Comparison of ENCODE assay signal across 4 worm cellular contexts in genomic region chrIII:385068-385467, ce11.
TF ChIP-seq lines count a peak whose summit lies in the region.

No protein-coding gene starts in this region.

TF ChIP-seq in whole organism, L1 larva, 84 proteins besides CTCF, POLR2A, EP300 and RAD21:
- TF ChIP-seq pqm-1 (tag; optimal IDR thresholded peaks at IDR 0.05; lab: Kevin White, UChicago), result no peak
- peak; percentile 21 for TF ChIP-seq lir-3 (tag; optimal IDR thresholded peaks at IDR 0.05; lab: Kevin White, UChicago; ENCODE audit: poor library complexity)
- no peak for TF ChIP-seq irx-1 (tag; optimal IDR thresholded peaks at IDR 0.05; lab: Kevin White, UChicago)
- TF ChIP-seq mep-1 (tag; optimal IDR thresholded peaks at IDR 0.05; lab: Kevin White, UChicago), result no peak
- TF ChIP-seq rnt-1 (tag; optimal IDR thresholded peaks at IDR 0.05; lab: Kevin White, UChicago), result peak; percentile 18
- no peak for TF ChIP-seq nhr-20 (tag; optimal IDR thresholded peaks at IDR 0.05; lab: Kevin White, UChicago)

TF ChIP-seq in whole organism, L2 larva, 48 proteins besides CTCF, POLR2A, EP300 and RAD21:
- TF ChIP-seq ceh-82 (tag; optimal IDR thresholded peaks at IDR 0.05; lab: Kevin White, UChicago), result no peak
- no peak for TF ChIP-seq nhr-12 (tag; optimal IDR thresholded peaks at IDR 0.05; lab: Kevin White, UChicago)
- peak; percentile 32 for TF ChIP-seq nhr-129 (tag; optimal IDR thresholded peaks at IDR 0.05; lab: Kevin White, UChicago)

TF ChIP-seq in whole organism, L4 larva, 104 proteins besides CTCF, POLR2A, EP300 and RAD21:
- TF ChIP-seq spr-1 (tag; optimal IDR thresholded peaks at IDR 0.05; lab: Kevin White, UChicago) (no peak), lsy-2 (tag; optimal IDR thresholded peaks at IDR 0.05; lab: Kevin White, UChicago) (no peak), hlh-30 (tag; optimal IDR thresholded peaks at IDR 0.05; lab: Kevin White, UChicago; ENCODE audit: insufficient read depth) (peak; percentile 20), unc-62 (GFP tag; optimal IDR thresholded peaks at IDR 0.05 in 1 of 2; lab: Kevin White, UChicago) (peak in 1 of 2 experiments; percentile 96), unc-62 (tag; optimal IDR thresholded peaks at IDR 0.05; lab: Kevin White, UChicago) (no peak)
TF ChIP-seq in whole organism, L4 larva: peak in this region for 2.

TF ChIP-seq in whole organism, mixed stage, embryonic, 35 proteins besides CTCF, POLR2A, EP300 and RAD21:
- TF ChIP-seq lin-13 (tag; optimal IDR thresholded peaks at IDR 0.05; lab: Kevin White, UChicago), result no peak
- no peak for TF ChIP-seq ceh-43 (GFP tag; optimal IDR thresholded peaks at IDR 0.05; lab: Kevin White, UChicago)
- TF ChIP-seq unc-62 (GFP tag; optimal IDR thresholded peaks at IDR 0.05; lab: Kevin White, UChicago), result peak; percentile 12

Comparison
In these comparisons a context has a peak if more than half of its experiments do, and no peak if none do; other contexts are left out.
1. Of the 29 proteins assayed by ChIP-seq in both whole organism, L4 larva and whole organism, L1 larva: peak only in whole organism, L4 larva: none; only in whole organism, L1 larva: lir-3; in both: none; in neither: 27; mixed calls (peak in some experiments, not most) for 1.